Worm (Caenorhabditis elegans): ENCODE results near the gene nlp-49.

ce11 chrX:5896001-5896400 lies 8.5 kb upstream of the nlp-49 start:
- TF ChIP-seq scrt-1 (GFP tag; IDR thresholded peaks at IDR 0.05), result no peak
- no peak for TF ChIP-seq ama-1 (optimal IDR thresholded peaks at IDR 0.05)
- TF ChIP-seq flt-1 (GFP tag; IDR thresholded peaks at IDR 0.05), result no peak
- TF ChIP-seq tbx-37 (GFP tag; conservative IDR thresholded peaks at IDR 0.05), result no peak
- no peak for TF ChIP-seq hmbx-1 (tag; optimal IDR thresholded peaks at IDR 0.05)
- TF ChIP-seq pes-1 (GFP tag; IDR thresholded peaks at IDR 0.05), result no peak

Measured in whole organism, early embryonic.